Worm (Caenorhabditis elegans): ENCODE results near the gene glb-3.

The glb-3 gene

DNA sequence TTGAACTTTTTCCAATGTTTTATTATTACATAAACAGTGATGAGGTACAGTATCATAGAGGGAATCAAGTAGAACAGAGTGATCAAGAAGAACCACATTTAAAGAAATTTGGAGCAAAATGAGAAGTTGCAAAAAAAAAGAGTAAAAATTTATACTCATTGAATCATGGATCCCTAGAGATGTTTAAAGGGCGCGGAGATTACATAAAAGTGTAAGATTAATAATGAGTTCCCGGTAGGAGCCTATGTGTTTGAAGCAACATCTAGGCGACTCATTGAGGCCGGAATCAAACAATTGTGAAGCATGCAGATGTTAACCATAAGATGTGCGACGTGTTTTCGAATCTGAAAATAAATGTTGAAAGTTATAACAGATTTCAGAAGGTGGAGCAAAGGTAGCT, 17.9 kb downstream of the glb-3 start, which contains the start of gene srg-39:
Gene srg-39 (minus strand): TSS at position 101 of the 400 bp plus-strand sequence.
- no peak for TF ChIP-seq ceh-48 (tag; optimal IDR thresholded peaks at IDR 0.05)
- no peak for TF ChIP-seq unc-55 (GFP tag; optimal IDR thresholded peaks at IDR 0.05)
- TF ChIP-seq pha-4 (tag; optimal IDR thresholded peaks at IDR 0.05) = no peak
- no peak for TF ChIP-seq ceh-45 (GFP tag; IDR thresholded peaks at IDR 0.05)
- TF ChIP-seq ceh-9 (tag; optimal IDR thresholded peaks at IDR 0.05) = no peak
- no peak for TF ChIP-seq sdc-2 (tag; optimal IDR thresholded peaks at IDR 0.05)
- TF ChIP-seq hlh-15 (tag; optimal IDR thresholded peaks at IDR 0.05) = no peak
- no peak for TF ChIP-seq ceh-18 (tag; optimal IDR thresholded peaks at IDR 0.05)
- no peak for TF ChIP-seq ceh-22 (tag; optimal IDR thresholded peaks at IDR 0.05)
- no peak for TF ChIP-seq ceh-30 (tag; optimal IDR thresholded peaks at IDR 0.05)
- TF ChIP-seq elt-4 (tag; optimal IDR thresholded peaks at IDR 0.05) = no peak
- no peak for TF ChIP-seq fkh-6 (tag; optimal IDR thresholded peaks at IDR 0.05)
- TF ChIP-seq unc-86 (tag; optimal IDR thresholded peaks at IDR 0.05) = no peak
- TF ChIP-seq syd-9 (tag; optimal IDR thresholded peaks at IDR 0.05) = no peak
- TF ChIP-seq pax-1 (tag; optimal IDR thresholded peaks at IDR 0.05) = no peak
- no peak for TF ChIP-seq ceh-31 (tag; optimal IDR thresholded peaks at IDR 0.05)
- TF ChIP-seq F13H6.1 (tag; optimal IDR thresholded peaks at IDR 0.05) = no peak
- no peak for TF ChIP-seq unc-42 (tag; optimal IDR thresholded peaks at IDR 0.05)
- no peak for TF ChIP-seq ceh-24 (tag; optimal IDR thresholded peaks at IDR 0.05)
- no peak for TF ChIP-seq fkh-10 (GFP tag; optimal IDR thresholded peaks at IDR 0.05)

DNA sequence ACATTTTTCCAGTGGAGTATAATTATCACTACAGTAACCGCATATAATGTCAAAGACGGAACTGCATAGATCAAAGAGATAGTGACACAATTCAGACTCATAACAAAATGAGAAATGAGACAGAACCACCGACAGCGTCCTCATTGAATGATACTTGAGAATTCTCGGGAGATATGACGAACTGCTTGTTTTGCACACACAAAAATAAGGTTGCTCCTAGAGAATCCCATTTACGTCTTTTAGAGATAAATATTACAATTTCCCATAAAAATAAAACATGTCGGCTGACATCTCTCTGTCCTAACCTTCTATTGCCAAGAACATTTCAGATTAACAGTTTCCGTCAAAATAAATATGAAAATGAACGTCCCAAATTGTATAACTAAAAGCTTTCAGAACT, 21.2 kb downstream of the glb-3 start, which contains the start of gene srg-38:
Gene srg-38 (minus strand): TSS at position 101 of the 400 bp plus-strand sequence.
- no peak for TF ChIP-seq lim-6 (tag; optimal IDR thresholded peaks at IDR 0.05)

DNA sequence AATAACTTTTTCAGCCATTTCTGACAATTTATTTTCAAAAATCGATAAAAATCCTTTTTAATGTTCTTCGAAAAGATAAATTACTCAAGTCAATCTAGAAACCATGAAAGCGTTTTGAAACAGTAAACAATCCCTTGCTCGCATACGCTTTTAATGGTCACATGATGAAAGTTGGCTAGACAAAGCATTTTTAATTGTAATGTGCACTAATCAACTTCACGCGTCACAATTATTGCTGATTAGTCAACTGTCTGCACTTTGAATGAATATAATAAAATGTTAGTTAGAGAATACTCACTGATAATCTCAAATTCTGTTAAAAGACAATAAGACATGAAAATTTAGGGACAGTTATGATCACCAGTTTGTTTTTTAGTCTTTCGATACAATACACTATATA, 22.2 kb downstream of the glb-3 start:
- TF ChIP-seq pqm-1 (tag; optimal IDR thresholded peaks at IDR 0.05) (no peak), ceh-14 (tag; optimal IDR thresholded peaks at IDR 0.05) (no peak), unc-3 (GFP tag; conservative IDR thresholded peaks at IDR 0.05) (no peak), unc-3 (tag; optimal IDR thresholded peaks at IDR 0.05) (no peak), unc-55 (GFP tag; optimal IDR thresholded peaks at IDR 0.05) (no peak), nhr-11 (tag; optimal IDR thresholded peaks at IDR 0.05) (no peak), sox-2 (GFP tag; IDR thresholded peaks at IDR 0.05) (no peak), dve-1 (tag; optimal IDR thresholded peaks at IDR 0.05) (no peak), odd-2 (tag; optimal IDR thresholded peaks at IDR 0.05) (no peak), T23F11.4 (GFP tag; optimal IDR thresholded peaks at IDR 0.05) (no peak), ceh-30 (tag; optimal IDR thresholded peaks at IDR 0.05) (no peak), ceh-48 (tag; optimal IDR thresholded peaks at IDR 0.05) (no peak), hlh-8 (tag; optimal IDR thresholded peaks at IDR 0.05) (no peak), ceh-6 (GFP tag; optimal IDR thresholded peaks at IDR 0.05) (no peak)

DNA sequence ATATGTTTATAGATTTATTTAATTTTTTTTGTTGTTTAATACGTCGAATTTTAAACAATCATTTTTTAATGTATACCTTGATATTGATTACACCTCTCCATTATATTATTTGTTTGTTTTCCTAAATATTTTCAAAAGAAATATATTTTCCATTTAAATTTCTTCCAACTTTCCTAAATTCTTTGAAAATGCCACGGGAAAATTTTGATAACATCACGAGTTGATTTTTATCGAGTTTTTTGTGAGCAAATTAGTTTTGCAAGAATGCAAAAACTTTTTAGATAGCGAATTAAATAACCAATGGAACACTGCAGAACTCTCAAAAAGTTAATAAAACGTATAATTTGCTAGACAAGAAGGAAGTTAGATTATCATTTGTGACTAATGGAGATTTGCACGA, 23.6 kb downstream of the glb-3 start, which contains the start of gene srg-42:
Gene srg-42 (minus strand): TSS at position 101 of the 400 bp plus-strand sequence.
- TF ChIP-seq unc-86 (tag; optimal IDR thresholded peaks at IDR 0.05) (no peak), nhr-232 (tag; optimal IDR thresholded peaks at IDR 0.05) (no peak)

DNA sequence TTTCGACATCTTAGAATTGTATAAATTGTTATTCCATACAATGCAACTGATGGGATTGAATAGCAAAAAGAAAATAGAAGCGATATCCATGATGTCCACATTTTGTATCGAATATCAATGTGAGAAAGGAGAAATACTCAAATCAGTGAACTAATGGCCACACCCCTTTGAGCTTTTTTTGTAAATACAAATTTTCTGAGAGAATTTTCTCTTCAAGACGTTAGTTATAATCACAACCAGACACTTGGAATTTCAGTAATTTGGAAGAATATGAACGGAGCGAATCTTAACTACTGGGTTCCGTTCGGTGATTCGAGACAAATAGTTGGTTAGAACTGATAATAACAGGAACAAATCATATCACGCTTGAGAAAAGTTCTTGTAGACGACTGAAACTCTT, 27.4 kb downstream of the glb-3 start, which contains the start of gene srg-41:
Gene srg-41 (minus strand): TSS at position 101 of the 400 bp plus-strand sequence.
- TF ChIP-seq lin-11 (tag; optimal IDR thresholded peaks at IDR 0.05) (no peak), ref-2 (tag; optimal IDR thresholded peaks at IDR 0.05) (no peak), lim-6 (tag; optimal IDR thresholded peaks at IDR 0.05) (no peak), unc-55 (GFP tag; optimal IDR thresholded peaks at IDR 0.05) (no peak)
